Fruit fly (Drosophila melanogaster) whole organism, larva: Measurements from ENCODE around the gene hyx.

Source experiments
- noc ChIP-seq: fragments of 200-800 bp; sonication (Bioruptor generic); optimal IDR thresholded peaks from 3 replicates; lab custom pipeline; 2019; ENCODE audit warnings: missing biosample characterization, mild to moderate bottlenecking, missing genetic modification characterization, moderate library complexity

hyx gene

dm6 chr3R:9019689-9020138 lies 18.8 kb upstream of the hyx start, which contains the start of gene tgo:
Gene tgo (minus strand): TSS chr3R:9020022.
- peak; percentile 41 for TF ChIP-seq noc (tag; lab: Kevin White, UChicago)

dm6 chr3R:9023934-9024333 lies 14.6 kb upstream of the hyx start:
- no peak for TF ChIP-seq noc (tag; lab: Kevin White, UChicago)

dm6 chr3R:9024835-9025510 lies 13.6 kb upstream of the hyx start:
- no peak for TF ChIP-seq noc (tag; lab: Kevin White, UChicago)

dm6 chr3R:9027082-9027481 lies 11.5 kb upstream of the hyx start:
- no peak for TF ChIP-seq noc (tag; lab: Kevin White, UChicago)

dm6 chr3R:9028690-9029089 lies 9.9 kb upstream of the hyx start:
- no peak for TF ChIP-seq noc (tag; lab: Kevin White, UChicago)

DNA sequence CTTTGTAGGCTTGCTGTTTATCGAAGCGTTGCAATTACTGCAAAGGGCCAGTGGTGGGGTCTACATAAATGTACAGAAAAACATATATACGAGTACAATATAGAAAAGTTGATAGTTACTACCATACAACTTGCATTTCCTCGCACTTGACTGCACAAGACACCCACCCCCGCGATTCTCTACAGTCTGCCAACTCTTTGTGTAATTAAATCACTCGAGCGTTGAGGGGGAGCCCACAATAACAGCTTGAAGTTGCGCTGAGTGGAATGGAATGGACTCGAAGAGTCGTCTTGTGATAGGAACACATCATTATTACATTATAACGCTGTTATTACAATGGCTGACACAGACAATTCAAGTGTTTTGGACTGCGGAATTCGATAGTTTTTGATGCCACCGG lies 9.1 kb upstream of the hyx start:
- no peak for TF ChIP-seq noc (tag; lab: Kevin White, UChicago)

dm6 chr3R:9030006-9030749 lies 8.4 kb upstream of the hyx start:
- TF ChIP-seq noc (tag; lab: Kevin White, UChicago) = no peak

- no peak for TF ChIP-seq noc (tag; lab: Kevin White, UChicago)
Measured at dm6 chr3R:9030750-9031128, 7.8 kb upstream of the hyx start.

- peak; percentile 85 for TF ChIP-seq noc (tag; lab: Kevin White, UChicago)
Measured at dm6 chr3R:9031797-9032418, 6.7 kb upstream of the hyx start.

DNA sequence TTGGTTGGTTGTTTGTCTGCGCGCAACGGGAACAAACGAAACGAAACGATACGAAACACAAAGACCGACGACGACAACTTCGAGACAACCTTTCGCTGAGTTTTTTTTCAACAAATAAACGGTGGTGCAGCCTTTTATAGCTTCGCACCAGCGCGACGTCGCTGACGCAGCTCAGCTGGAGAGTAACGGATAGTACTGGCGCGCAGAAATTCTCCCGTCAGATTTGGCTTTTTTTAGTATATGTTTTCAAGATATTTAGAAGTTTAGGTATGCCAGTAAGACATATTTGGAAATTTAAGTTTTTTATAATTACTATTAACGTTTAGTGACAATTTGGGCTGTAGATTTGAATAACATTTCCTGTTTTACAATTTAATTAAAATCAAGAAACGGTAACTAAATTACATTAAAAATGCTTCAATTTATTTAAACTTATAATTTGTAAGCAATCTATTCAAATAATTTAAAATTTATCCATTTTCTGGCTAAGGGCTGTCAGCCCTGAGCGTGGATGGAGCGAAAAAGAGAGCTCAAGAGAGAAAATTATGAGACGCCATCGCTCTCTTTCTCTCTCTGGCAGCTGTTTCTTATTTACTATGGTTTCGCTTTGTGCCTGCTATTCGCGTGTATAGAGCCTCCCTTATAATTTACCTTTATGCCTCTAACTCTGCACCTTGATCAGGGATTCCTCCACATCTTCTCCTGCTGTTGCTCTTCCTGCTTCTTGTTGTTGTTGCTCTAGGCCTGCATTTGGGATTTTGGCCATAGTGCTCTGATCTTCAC lies 4.8 kb upstream of the hyx start:
- peak; percentile 93 for TF ChIP-seq noc (tag; lab: Kevin White, UChicago)

DNA sequence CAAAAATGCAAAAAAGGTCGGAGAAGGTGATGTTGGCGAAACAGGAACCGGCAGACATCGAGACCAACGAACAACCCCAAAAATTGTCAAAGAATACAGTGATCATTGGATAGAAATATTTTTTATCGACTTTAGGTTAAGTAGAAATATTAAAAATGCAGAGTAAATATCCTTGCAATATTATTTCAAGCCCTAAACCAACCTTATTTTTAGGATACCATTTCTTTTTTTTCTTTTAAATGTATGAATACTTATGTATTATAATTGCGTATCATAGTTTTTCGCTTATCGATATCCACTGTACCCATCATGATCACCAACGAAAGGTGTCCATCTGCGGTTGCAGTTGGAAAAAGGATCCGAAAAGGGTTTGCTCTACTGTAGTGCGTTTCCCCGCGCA lies 3.3 kb upstream of the hyx start:
- no peak for TF ChIP-seq noc (tag; lab: Kevin White, UChicago)

DNA sequence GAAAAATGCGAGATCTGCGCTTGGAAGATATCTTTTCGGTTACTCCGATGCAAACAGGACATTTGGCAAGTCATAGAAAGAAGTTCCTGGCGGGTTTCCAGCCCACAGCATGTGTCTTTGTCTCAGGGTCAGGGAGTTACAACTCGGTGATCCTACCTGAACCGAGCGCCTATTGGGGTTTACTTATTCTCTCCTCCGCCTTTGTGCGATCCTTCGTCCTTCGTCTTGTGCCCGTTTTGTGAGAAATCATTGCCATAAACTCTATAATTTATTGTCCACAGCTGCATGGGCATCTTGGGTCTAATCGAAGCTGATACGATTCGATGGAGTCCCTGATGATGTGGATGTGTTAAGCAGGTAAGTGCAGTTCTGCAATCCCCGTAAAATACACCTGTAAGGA lies 614 bp upstream of the hyx start:
- no peak for TF ChIP-seq noc (tag; lab: Kevin White, UChicago)

- TF ChIP-seq noc (tag; lab: Kevin White, UChicago) = no peak
Measured at dm6 chr3R:9039448-9039847, 888 bp downstream of the hyx start, which contains the start of gene neur. Gene neur (minus strand): TSS chr3R:9039471.

dm6 chr3R:9043610-9044009 lies 5.0 kb downstream of the hyx start:
- TF ChIP-seq noc (tag; lab: Kevin White, UChicago) = no peak

- no peak for TF ChIP-seq noc (tag; lab: Kevin White, UChicago)
Measured at dm6 chr3R:9045733-9046132, 7.2 kb downstream of the hyx start.

- no peak for TF ChIP-seq noc (tag; lab: Kevin White, UChicago)
Measured at dm6 chr3R:9046954-9047353, 8.4 kb downstream of the hyx start.
